Worm (Caenorhabditis elegans) whole organism, L3 larva: ENCODE results near the gene cls-2.

ENCODE experiments used
- ZK546.5 ChIP-seq: sonication (generic microtip); optimal IDR thresholded peaks from 2 replicates; lab custom pipeline; 2017; ENCODE audit warnings: missing biosample characterization, missing genetic modification characterization
- aly-2 ChIP-seq: fragments of 150-350 bp; optimal IDR thresholded peaks from 2 replicates; lab custom pipeline; 2014; ENCODE audit warnings: missing biosample characterization, missing genetic modification characterization
- ama-1 ChIP-seq: fragments of 150-350 bp; optimal IDR thresholded peaks from 2 replicates; lab custom pipeline; 2018
- ceh-16 ChIP-seq: sonication (generic microtip); optimal IDR thresholded peaks from 2 replicates; lab custom pipeline; 2017; ENCODE audit warnings: missing biosample characterization, missing genetic modification characterization
- ceh-82 ChIP-seq: fragments of 150-350 bp; optimal IDR thresholded peaks from 2 replicates; lab custom pipeline; 2014; ENCODE audit warnings: missing biosample characterization, missing genetic modification characterization
- ceh-9 ChIP-seq: sonication (generic microtip); optimal IDR thresholded peaks from 2 replicates; lab custom pipeline; 2018; ENCODE audit warnings: missing biosample characterization, missing genetic modification characterization
- daf-12 ChIP-seq: fragments of 150-350 bp; optimal IDR thresholded peaks from 2 replicates; lab custom pipeline; 2014; ENCODE audit warnings: missing biosample characterization, missing genetic modification reagents, missing genetic modification characterization
- egl-5 ChIP-seq: fragments of 150-350 bp; optimal IDR thresholded peaks from 2 replicates; lab custom pipeline; 2017; ENCODE audit warnings: missing biosample characterization, missing genetic modification reagents, missing genetic modification characterization, inconsistent platforms
- elt-1 ChIP-seq: fragments of 150-350 bp; optimal IDR thresholded peaks from 2 replicates; lab custom pipeline; 2014; ENCODE audit warnings: missing biosample characterization, missing genetic modification characterization
- elt-2 ChIP-seq: sonication (generic microtip); optimal IDR thresholded peaks from 2 replicates; lab custom pipeline; 2016; ENCODE audit warnings: missing genetic modification reagents, mild to moderate bottlenecking, missing genetic modification characterization, missing compliant biosample characterization
- elt-3 ChIP-seq, 3 experiments: fragments of 150-350 bp in 1 of 3; sonication (generic microtip) in 2 of 3; optimal IDR thresholded peaks; 2 replicates in 2 of 3; 4 replicates in 1 of 3; lab custom pipeline; 2014 to 2017; ENCODE audit warnings: missing biosample characterization in 3 of 3, missing genetic modification characterization in 3 of 3
- eor-1 ChIP-seq, 2 experiments: fragments of 150-350 bp; optimal IDR thresholded peaks; 2 replicates each; lab custom pipeline; 2014 to 2018; ENCODE audit warnings: missing biosample characterization in 2 of 2, missing genetic modification characterization in 2 of 2
- fkh-10 ChIP-seq: sonication (generic microtip); optimal IDR thresholded peaks from 2 replicates; lab custom pipeline; 2017; ENCODE audit warnings: missing biosample characterization, missing genetic modification reagents, missing genetic modification characterization
- fkh-2 ChIP-seq: fragments of 150-350 bp; optimal IDR thresholded peaks from 2 replicates; lab custom pipeline; 2014; ENCODE audit warnings: missing biosample characterization, missing genetic modification reagents, missing genetic modification characterization
- hmg-11 ChIP-seq: sonication (generic microtip); optimal IDR thresholded peaks from 2 replicates; lab custom pipeline; 2016; ENCODE audit warnings: missing genetic modification characterization, missing compliant biosample characterization
- jun-1 ChIP-seq: fragments of 150-350 bp; optimal IDR thresholded peaks from 2 replicates; lab custom pipeline; 2014; ENCODE audit warnings: missing biosample characterization, missing genetic modification reagents, missing genetic modification characterization
- lin-15B ChIP-seq: fragments of 150-350 bp; optimal IDR thresholded peaks from 2 replicates; lab custom pipeline; 2014; ENCODE audit warnings: missing biosample characterization, missing genetic modification characterization
- mdl-1 ChIP-seq: fragments of 150-350 bp; optimal IDR thresholded peaks from 2 replicates; lab custom pipeline; 2014; ENCODE audit warnings: missing biosample characterization, missing genetic modification characterization
- mml-1 ChIP-seq: fragments of 150-350 bp; sonication (generic microtip); optimal IDR thresholded peaks from 3 replicates; lab custom pipeline; 2014; ENCODE audit warnings: missing biosample characterization, missing genetic modification characterization
- nhr-11 ChIP-seq: fragments of 150-350 bp; optimal IDR thresholded peaks from 2 replicates; lab custom pipeline; 2014; ENCODE audit warnings: missing biosample characterization, missing genetic modification characterization
- nhr-237 ChIP-seq: fragments of 150-350 bp; optimal IDR thresholded peaks from 2 replicates; lab custom pipeline; 2014; ENCODE audit warnings: missing biosample characterization, missing genetic modification characterization
- nhr-25 ChIP-seq: sonication (generic microtip); optimal IDR thresholded peaks from 2 replicates; lab custom pipeline; 2017; ENCODE audit warnings: missing biosample characterization, missing genetic modification characterization
- nhr-28 ChIP-seq: fragments of 150-350 bp; optimal IDR thresholded peaks from 2 replicates; lab custom pipeline; 2014; ENCODE audit warnings: missing biosample characterization, missing genetic modification characterization
- nhr-43 ChIP-seq: sonication (generic microtip); optimal IDR thresholded peaks from 2 replicates; lab custom pipeline; 2016; ENCODE audit warnings: mild to moderate bottlenecking, missing genetic modification characterization, missing compliant biosample characterization; ENCODE audit not compliant: poor library complexity, severe bottlenecking
- nhr-67 ChIP-seq: fragments of 150-350 bp; optimal IDR thresholded peaks from 2 replicates; lab custom pipeline; 2014; ENCODE audit warnings: missing biosample characterization, missing genetic modification characterization
- nhr-76 ChIP-seq: fragments of 150-350 bp; sonication (generic microtip); optimal IDR thresholded peaks from 5 replicates; lab custom pipeline; 2014; ENCODE audit warnings: missing biosample characterization, missing genetic modification characterization
- nhr-77 ChIP-seq: fragments of 150-350 bp; optimal IDR thresholded peaks from 2 replicates; lab custom pipeline; 2014; ENCODE audit warnings: missing biosample characterization, missing genetic modification characterization
- pqm-1 ChIP-seq: fragments of 150-350 bp; optimal IDR thresholded peaks from 2 replicates; lab custom pipeline; 2017; ENCODE audit warnings: missing biosample characterization, missing genetic modification characterization, inconsistent platforms
- sea-2 ChIP-seq: fragments of 150-350 bp; sonication (generic microtip); optimal IDR thresholded peaks from 4 replicates; lab custom pipeline; 2014; ENCODE audit warnings: missing biosample characterization, missing genetic modification reagents, missing genetic modification characterization
- skn-1 ChIP-seq: fragments of 150-350 bp; optimal IDR thresholded peaks from 2 replicates; lab custom pipeline; 2014; ENCODE audit warnings: missing biosample characterization, missing genetic modification characterization
- tbx-2 ChIP-seq: sonication (generic microtip); optimal IDR thresholded peaks from 2 replicates; lab custom pipeline; 2016; ENCODE audit warnings: mild to moderate bottlenecking, missing genetic modification characterization, missing compliant biosample characterization
- unc-39 ChIP-seq: sonication (generic microtip); optimal IDR thresholded peaks from 4 replicates; lab custom pipeline; 2017; ENCODE audit warnings: missing biosample characterization, missing genetic modification characterization
- zag-1 ChIP-seq: fragments of 150-350 bp; optimal IDR thresholded peaks from 2 replicates; lab custom pipeline; 2014; ENCODE audit warnings: missing biosample characterization, missing genetic modification characterization
- ztf-11 ChIP-seq: fragments of 150-350 bp; optimal IDR thresholded peaks from 2 replicates; lab custom pipeline; 2014; ENCODE audit warnings: missing biosample characterization, missing genetic modification characterization
- ztf-4 ChIP-seq: fragments of 150-350 bp; optimal IDR thresholded peaks from 2 replicates; lab custom pipeline; 2014; ENCODE audit warnings: missing biosample characterization, missing genetic modification characterization

The cls-2 gene

ce11 chrIII:9017181-9017651 is 37.6 kb upstream of the cls-2 start, which contains the start of gene F59B2.12:
Gene F59B2.12, plus strand, starts transcription at chrIII:9017601.
- TF ChIP-seq fkh-10 (GFP tag; lab: Kevin White, UChicago) (no peak), unc-39 (tag; lab: Kevin White, UChicago) (no peak), nhr-76 (tag; lab: Kevin White, UChicago) (no peak), elt-2 (no peak), aly-2 (tag; lab: Kevin White, UChicago) (no peak), hmg-11 (tag; lab: Kevin White, UChicago) (no peak), egl-5 (tag; lab: Kevin White, UChicago) (no peak), elt-1 (tag; lab: Kevin White, UChicago) (no peak), nhr-67 (tag; lab: Kevin White, UChicago) (no peak), mdl-1 (tag; lab: Kevin White, UChicago) (no peak), nhr-11 (tag; lab: Kevin White, UChicago) (no peak), skn-1 (tag; lab: Kevin White, UChicago) (no peak), ztf-11 (tag; lab: Kevin White, UChicago) (no peak), tbx-2 (no peak), jun-1 (tag; lab: Kevin White, UChicago) (no peak), nhr-43 (tag; lab: Kevin White, UChicago) (no peak), zag-1 (tag; lab: Kevin White, UChicago) (no peak), nhr-237 (no peak)

ce11 chrIII:9022535-9022934 is 32.3 kb upstream of the cls-2 start, which contains the start of gene F59B2.14:
Gene F59B2.14, minus strand, starts transcription at chrIII:9022635.
- no peak for TF ChIP-seq nhr-25 (tag; lab: Kevin White, UChicago)
- no peak for TF ChIP-seq daf-12 (tag; lab: Kevin White, UChicago)
- TF ChIP-seq elt-1 (tag; lab: Kevin White, UChicago) = no peak
- TF ChIP-seq nhr-28 = no peak
- no peak for TF ChIP-seq ztf-4 (tag; lab: Kevin White, UChicago)
- TF ChIP-seq lin-15B (tag; lab: Kevin White, UChicago) = no peak
- TF ChIP-seq sea-2 (GFP tag; lab: Kevin White, UChicago) = no peak
- no peak for TF ChIP-seq skn-1 (tag; lab: Kevin White, UChicago)
- no peak for TF ChIP-seq ztf-11 (tag; lab: Kevin White, UChicago)
- TF ChIP-seq nhr-11 (tag; lab: Kevin White, UChicago) = no peak
- TF ChIP-seq unc-39 (tag; lab: Kevin White, UChicago) = no peak
- TF ChIP-seq mml-1 (tag; lab: Kevin White, UChicago) = no peak
- TF ChIP-seq ZK546.5 (tag; lab: Kevin White, UChicago) = no peak

ce11 chrIII:9023601-9024000 is 31.2 kb upstream of the cls-2 start:
- TF ChIP-seq fkh-10 (GFP tag; lab: Kevin White, UChicago) (no peak), ama-1 (lab: Kevin White, UChicago) (no peak), nhr-43 (tag; lab: Kevin White, UChicago) (no peak), elt-3 (tag; optimal IDR thresholded peaks at IDR 0.05; lab: Kevin White, UChicago) (no peak), nhr-237 (no peak), ceh-82 (tag; lab: Kevin White, UChicago) (no peak), eor-1 (tag; optimal IDR thresholded peaks at IDR 0.05; lab: Kevin White, UChicago) (no peak), fkh-2 (tag; lab: Kevin White, UChicago) (no peak)
- TF ChIP-seq, all 47 proteins: peak for 0

- TF ChIP-seq aly-2 (tag; lab: Kevin White, UChicago) (no peak), ama-1 (lab: Kevin White, UChicago) (no peak), ceh-9 (tag; lab: Kevin White, UChicago) (no peak), ztf-4 (tag; lab: Kevin White, UChicago) (no peak), nhr-237 (no peak)
Measured at ce11 chrIII:9026951-9027350, 27.9 kb upstream of the cls-2 start, which contains the start of gene F59B2.13. Gene F59B2.13, minus strand, starts transcription at chrIII:9027051.

DNA sequence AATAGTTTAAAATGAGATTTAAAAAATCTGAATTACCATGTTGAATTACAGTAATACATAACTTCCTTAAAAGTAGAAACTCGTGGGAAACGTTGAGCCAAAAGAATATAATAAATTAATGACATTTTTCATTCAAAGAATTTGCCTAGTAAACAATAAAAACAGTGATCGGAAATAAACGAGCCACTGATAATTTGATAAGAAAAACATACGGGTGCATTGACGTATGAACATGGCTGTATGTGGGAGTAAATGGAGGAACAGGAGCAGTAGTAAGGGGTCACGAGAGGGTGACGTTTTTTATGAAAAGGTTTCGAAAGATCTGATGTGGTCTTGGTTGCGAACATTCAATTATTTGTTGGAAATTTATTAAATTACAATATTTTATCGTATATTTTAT is 24.0 kb upstream of the cls-2 start:
- TF ChIP-seq ceh-16 (no peak), mdl-1 (tag; lab: Kevin White, UChicago) (no peak), ama-1 (lab: Kevin White, UChicago) (no peak), elt-2 (peak; percentile 60), nhr-77 (no peak), nhr-28 (no peak), pqm-1 (tag; lab: Kevin White, UChicago) (peak; percentile 11), unc-39 (tag; lab: Kevin White, UChicago) (no peak)
